Fruit fly (Drosophila melanogaster) whole organism, prepupa: ENCODE data around the gene CG7966.

Experiments
- Blimp-1 ChIP-seq: fragments of 200-800 bp; sonication (Bioruptor generic); optimal IDR thresholded peaks from 3 replicates; lab custom pipeline; 2017; ENCODE audit warnings: missing biosample characterization, missing genetic modification characterization, mild to moderate bottlenecking, moderate library complexity, missing genetic modification reagents
- CG10669 ChIP-seq: fragments of 200-800 bp; sonication (Bioruptor generic); optimal IDR thresholded peaks from 3 replicates; lab custom pipeline; 2018; ENCODE audit warnings: missing biosample characterization, mild to moderate bottlenecking, missing genetic modification characterization, moderate library complexity
- CG11294 ChIP-seq: fragments of 200-800 bp; sonication (Bioruptor generic); IDR thresholded peaks from 2 replicates; pipeline ENCODE4 v1.3.6; 2022; ENCODE audit warnings: missing biosample characterization, missing genetic modification characterization
- CG15336 ChIP-seq: fragments of 200-800 bp; sonication (Bioruptor generic); IDR thresholded peaks from 2 replicates; pipeline ENCODE4 v1.3.6; 2022; ENCODE audit warnings: missing biosample characterization, missing genetic modification characterization
- CG1621 ChIP-seq: fragments of 200-800 bp; sonication (Bioruptor generic); optimal IDR thresholded peaks from 3 replicates; lab custom pipeline; 2018; ENCODE audit warnings: missing biosample characterization, mild to moderate bottlenecking, missing genetic modification characterization
- CG16779 ChIP-seq: fragments of 200-800 bp; sonication (Bioruptor generic); optimal IDR thresholded peaks from 3 replicates; lab custom pipeline; 2017; ENCODE audit warnings: missing biosample characterization, mild to moderate bottlenecking, missing genetic modification characterization
- CG3032 ChIP-seq: fragments of 200-800 bp; optimal IDR thresholded peaks from 2 replicates; lab custom pipeline; 2019; ENCODE audit warnings: missing biosample characterization, mild to moderate bottlenecking, missing genetic modification characterization, moderate library complexity
- CG32006 ChIP-seq: fragments of 200-800 bp; sonication (Bioruptor generic); optimal IDR thresholded peaks from 3 replicates; lab custom pipeline; 2017; ENCODE audit warnings: missing biosample characterization, mild to moderate bottlenecking, missing genetic modification characterization
- CG34406 ChIP-seq: fragments of 200-800 bp; sonication (Bioruptor generic); optimal IDR thresholded peaks from 3 replicates; lab custom pipeline; 2016; ENCODE audit warnings: missing biosample characterization, missing genetic modification characterization
- CG4318 ChIP-seq: fragments of 200-800 bp; sonication (Bioruptor generic); optimal IDR thresholded peaks from 3 replicates; lab custom pipeline; 2017; ENCODE audit warnings: missing biosample characterization, mild to moderate bottlenecking, missing genetic modification characterization
- CG6163 ChIP-seq: fragments of 200-800 bp; sonication (Bioruptor generic); IDR thresholded peaks from 3 replicates; pipeline ENCODE4 v1.3.6; 2022; ENCODE audit warnings: missing biosample characterization, missing genetic modification characterization
- CG6276 ChIP-seq: fragments of 200-800 bp; sonication (Bioruptor generic); optimal IDR thresholded peaks from 2 replicates; lab custom pipeline; 2017; ENCODE audit warnings: missing biosample characterization, mild to moderate bottlenecking, missing genetic modification characterization
- CG6792 ChIP-seq: fragments of 200-800 bp; sonication (Bioruptor generic); optimal IDR thresholded peaks from 3 replicates; lab custom pipeline; 2016; ENCODE audit warnings: missing biosample characterization, missing genetic modification characterization
- CG6854 ChIP-seq: fragments of 200-800 bp; sonication (Bioruptor generic); optimal IDR thresholded peaks from 2 replicates; lab custom pipeline; 2017; ENCODE audit warnings: missing biosample characterization, mild to moderate bottlenecking, missing genetic modification characterization
- CG8119 ChIP-seq: fragments of 200-800 bp; sonication (Bioruptor generic); IDR thresholded peaks from 3 replicates; pipeline ENCODE4 v1.3.6; 2022; ENCODE audit warnings: missing biosample characterization, missing genetic modification characterization
- CG9139 ChIP-seq: fragments of 200-800 bp; sonication (Bioruptor generic); optimal IDR thresholded peaks from 3 replicates; lab custom pipeline; 2017; ENCODE audit warnings: missing biosample characterization, mild to moderate bottlenecking, missing genetic modification characterization
- Eip75B ChIP-seq: fragments of 200-800 bp; sonication (Bioruptor generic); optimal IDR thresholded peaks from 3 replicates; lab custom pipeline; 2016; ENCODE audit warnings: missing biosample characterization, missing genetic modification characterization
- Eip78C ChIP-seq: fragments of 200-800 bp; sonication (Bioruptor generic); peaks from one replicate; lab custom pipeline; 2016; ENCODE audit warnings: missing biosample characterization, missing genetic modification characterization
- Ets21C ChIP-seq: fragments of 200-800 bp; sonication (Bioruptor generic); optimal IDR thresholded peaks from 3 replicates; lab custom pipeline; 2016; ENCODE audit warnings: missing biosample characterization, missing genetic modification characterization
- Hr38 ChIP-seq: sonication (Bioruptor generic); optimal IDR thresholded peaks from 2 replicates; lab custom pipeline; 2016; ENCODE audit warnings: missing biosample characterization, missing genetic modification characterization
- Lpt ChIP-seq: fragments of 200-800 bp; sonication (Bioruptor generic); optimal IDR thresholded peaks from 3 replicates; lab custom pipeline; 2016; ENCODE audit warnings: missing biosample characterization, missing genetic modification characterization
- Met ChIP-seq: fragments of 200-800 bp; sonication (Bioruptor generic); optimal IDR thresholded peaks from 3 replicates; lab custom pipeline; 2016; ENCODE audit warnings: missing biosample characterization, missing genetic modification characterization
- OdsH ChIP-seq: fragments of 200-800 bp; sonication (Bioruptor generic); optimal IDR thresholded peaks from 3 replicates; lab custom pipeline; 2016; ENCODE audit warnings: missing biosample characterization, missing genetic modification characterization
- Smox ChIP-seq: fragments of 200-800 bp; sonication (Bioruptor generic); optimal IDR thresholded peaks from 3 replicates; lab custom pipeline; 2016; ENCODE audit warnings: missing biosample characterization, missing genetic modification characterization
- Sox14 ChIP-seq: fragments of 200-800 bp; sonication (Bioruptor generic); optimal IDR thresholded peaks from 3 replicates; lab custom pipeline; 2016; ENCODE audit warnings: missing biosample characterization, missing genetic modification characterization
- Sox15 ChIP-seq: fragments of 200-800 bp; sonication (Bioruptor generic); optimal IDR thresholded peaks from 3 replicates; lab custom pipeline; 2016; ENCODE audit warnings: missing biosample characterization, missing genetic modification characterization
- cyc ChIP-seq: fragments of 200-800 bp; sonication (Bioruptor generic); optimal IDR thresholded peaks from 3 replicates; lab custom pipeline; 2016; ENCODE audit warnings: missing biosample characterization, missing genetic modification characterization
- dac ChIP-seq: fragments of 200-800 bp; sonication (Bioruptor generic); optimal IDR thresholded peaks from 2 replicates; lab custom pipeline; 2017; ENCODE audit warnings: missing biosample characterization, mild to moderate bottlenecking, missing genetic modification characterization
- eg ChIP-seq: fragments of 200-800 bp; sonication (Bioruptor generic); IDR thresholded peaks from 3 replicates; pipeline ENCODE4 v1.3.6; 2022; ENCODE audit warnings: missing biosample characterization, missing genetic modification characterization
- esn ChIP-seq: fragments of 200-800 bp; sonication (Bioruptor generic); optimal IDR thresholded peaks from 2 replicates; lab custom pipeline; 2016; ENCODE audit warnings: missing biosample characterization, mild to moderate bottlenecking, missing genetic modification characterization, moderate library complexity
- fd59A ChIP-seq: fragments of 200-800 bp; sonication (Bioruptor generic); optimal IDR thresholded peaks from 2 replicates; lab custom pipeline; 2017; ENCODE audit warnings: missing biosample characterization, mild to moderate bottlenecking, missing genetic modification characterization, missing genetic modification reagents
- net ChIP-seq: fragments of 200-800 bp; sonication (Bioruptor generic); optimal IDR thresholded peaks from 3 replicates; lab custom pipeline; 2016; ENCODE audit warnings: missing biosample characterization, missing genetic modification characterization
- salr ChIP-seq, 2 experiments: fragments of 200-800 bp; sonication (Bioruptor generic); optimal IDR thresholded peaks; 3 replicates each; lab custom pipeline; 2016 to 2018; ENCODE audit warnings: missing biosample characterization in 2 of 2, missing genetic modification characterization in 2 of 2, mild to moderate bottlenecking in 1 of 2
- spab ChIP-seq: fragments of 200-800 bp; sonication (Bioruptor generic); optimal IDR thresholded peaks from 2 replicates; lab custom pipeline; 2017; ENCODE audit warnings: missing biosample characterization, mild to moderate bottlenecking, missing genetic modification characterization, missing genetic modification reagents
- ss ChIP-seq, 2 experiments: fragments of 200-800 bp; sonication (Bioruptor generic); optimal IDR thresholded peaks; 2 replicates in 1 of 2; 3 replicates in 1 of 2; lab custom pipeline; 2017 to 2018; ENCODE audit warnings: mild to moderate bottlenecking in 2 of 2, missing biosample characterization in 2 of 2, missing genetic modification characterization in 2 of 2, moderate library complexity in 1 of 2
- svp ChIP-seq: fragments of 200-800 bp; sonication (Bioruptor generic); peaks from one replicate; lab custom pipeline; 2016; ENCODE audit warnings: missing biosample characterization, missing genetic modification characterization

The CG7966 gene

dm6 chr3R:13015811-13016766, 35.2 kb downstream of the CG7966 start (continued):
- peak; percentile 46 for TF ChIP-seq CG16779 (tag; lab: Kevin White, UChicago)
- TF ChIP-seq CG34406: no peak
- TF ChIP-seq CG6276 (GFP tag; lab: Kevin White, UChicago): peak; percentile 57
- TF ChIP-seq esn (GFP tag; lab: Kevin White, UChicago): peak; percentile 11
- peak; percentile 19 for TF ChIP-seq net (GFP tag; lab: Kevin White, UChicago)
- peak; percentile 6 for TF ChIP-seq OdsH (GFP tag; lab: Kevin White, UChicago)
- peak; percentile 17 for TF ChIP-seq Eip75B (GFP tag; lab: Kevin White, UChicago)
- TF ChIP-seq cyc (GFP tag; lab: Kevin White, UChicago): peak; percentile 4
- peak; percentile 84 for TF ChIP-seq Eip78C (GFP tag; lab: Kevin White, UChicago)
- TF ChIP-seq spab: peak; percentile 47
- no peak for TF ChIP-seq svp

dm6 chr3R:13015402-13015801, 35.9 kb downstream of the CG7966 start:
- TF ChIP-seq Met: no peak
- no peak for TF ChIP-seq CG16779 (tag; lab: Kevin White, UChicago)
- peak; percentile 3 for TF ChIP-seq Sox14 (GFP tag; lab: Kevin White, UChicago)
- TF ChIP-seq CG15336 (GFP tag; lab: Robert Waterston, UW): no peak
- TF ChIP-seq CG4318 (GFP tag; lab: Kevin White, UChicago): no peak
- TF ChIP-seq CG1621 (tag; lab: Kevin White, UChicago): no peak
- TF ChIP-seq spab: no peak
- TF ChIP-seq Blimp-1 (GFP tag; lab: Kevin White, UChicago): peak; percentile 84
- TF ChIP-seq eg (GFP tag; lab: Robert Waterston, UW): 0 out of 3 replicates have a peak, but pooled peaks have one; percentile 23
- no peak for TF ChIP-seq CG8119 (GFP tag; lab: Robert Waterston, UW)
- TF ChIP-seq CG6792 (GFP tag; lab: Kevin White, UChicago): no peak
- TF ChIP-seq CG9139 (GFP tag; lab: Kevin White, UChicago): no peak
- no peak for TF ChIP-seq net (GFP tag; lab: Kevin White, UChicago)
- TF ChIP-seq CG11294: no peak
- no peak for TF ChIP-seq cyc (GFP tag; lab: Kevin White, UChicago)
- TF ChIP-seq fd59A (GFP tag; lab: Kevin White, UChicago): no peak
- no peak for TF ChIP-seq salr (GFP tag; optimal IDR thresholded peaks at IDR 0.05; lab: Kevin White, UChicago)
- TF ChIP-seq esn (GFP tag; lab: Kevin White, UChicago): no peak
- no peak for TF ChIP-seq ss (GFP tag; optimal IDR thresholded peaks at IDR 0.05; lab: Kevin White, UChicago)
- TF ChIP-seq Sox15: no peak
- no peak for TF ChIP-seq CG32006
- no peak for TF ChIP-seq CG10669 (GFP tag; lab: Kevin White, UChicago)
- no peak for TF ChIP-seq Smox
- TF ChIP-seq CG3032 (tag; lab: Kevin White, UChicago): no peak
- TF ChIP-seq Hr38 (GFP tag; lab: Kevin White, UChicago): no peak
- peak; percentile 4 for TF ChIP-seq CG6854
- no peak for TF ChIP-seq Eip78C (GFP tag; lab: Kevin White, UChicago)
- no peak for TF ChIP-seq Eip75B (GFP tag; lab: Kevin White, UChicago)
- no peak for TF ChIP-seq CG6276 (GFP tag; lab: Kevin White, UChicago)
- TF ChIP-seq Lpt (GFP tag; lab: Kevin White, UChicago): no peak
- no peak for TF ChIP-seq dac (GFP tag; lab: Kevin White, UChicago)
- no peak for TF ChIP-seq Ets21C (GFP tag; lab: Kevin White, UChicago)
- no peak; the same call in 2 of the 3 replicates for TF ChIP-seq CG6163 (GFP tag; lab: Robert Waterston, UW)
